Worm (Caenorhabditis elegans) whole organism, L4 larva: Measurements from ENCODE around the gene bcs-1.

Source experiments
- D1046.2 ChIP-seq: fragments of 200-800 bp; sonication (Bioruptor generic); IDR thresholded peaks from 2 replicates; pipeline ENCODE4 v1.3.6; 2022; ENCODE audit warnings: missing genetic modification characterization, missing compliant biosample characterization
- F10B5.3 ChIP-seq: sonication (generic microtip); optimal IDR thresholded peaks from 2 replicates; lab custom pipeline; 2016; ENCODE audit warnings: mild to moderate bottlenecking, missing genetic modification characterization, missing compliant biosample characterization
- F37D6.2 ChIP-seq: sonication (generic microtip); optimal IDR thresholded peaks from 2 replicates; lab custom pipeline; 2016; ENCODE audit warnings: mild to moderate bottlenecking, missing genetic modification characterization, missing compliant biosample characterization
- F44E2.7 ChIP-seq: fragments of 200-800 bp; sonication (Bioruptor generic); IDR thresholded peaks from 2 replicates; pipeline ENCODE4 v2.1.2; 2022; ENCODE audit warnings: missing genetic modification characterization, missing compliant biosample characterization
- F49E8.2 ChIP-seq: sonication (generic microtip); optimal IDR thresholded peaks from 2 replicates; lab custom pipeline; 2016; ENCODE audit warnings: missing compliant biosample characterization, mild to moderate bottlenecking, missing genetic modification characterization, borderline replicate concordance
- R02D3.7 ChIP-seq: fragments of 150-350 bp; sonication (generic microtip); optimal IDR thresholded peaks from 3 replicates; lab custom pipeline; 2014; ENCODE audit warnings: missing biosample characterization, missing genetic modification characterization
- T26A8.4 ChIP-seq: fragments of 200-800 bp; sonication (Bioruptor generic); IDR thresholded peaks from 2 replicates; pipeline ENCODE4 v1.3.6; 2022; ENCODE audit warnings: missing genetic modification characterization, missing compliant biosample characterization
- Y105C5A.15 ChIP-seq: fragments of 200-800 bp; sonication (Bioruptor generic); IDR thresholded peaks from 2 replicates; pipeline ENCODE4 v1.3.6; 2022; ENCODE audit warnings: missing genetic modification characterization, missing compliant biosample characterization
- Y5F2A.4 ChIP-seq: fragments of 200-800 bp; sonication (Bioruptor generic); optimal IDR thresholded peaks from 2 replicates; lab custom pipeline; 2018; ENCODE audit warnings: mild to moderate bottlenecking, missing genetic modification characterization, missing compliant biosample characterization
- aha-1 ChIP-seq: fragments of 150-350 bp; peaks from one replicate; lab custom pipeline; 2014; ENCODE audit warnings: missing biosample characterization, missing genetic modification characterization
- aly-2 ChIP-seq: sonication (generic microtip); optimal IDR thresholded peaks from 2 replicates; lab custom pipeline; 2018; ENCODE audit warnings: missing biosample characterization, missing genetic modification characterization
- arid-1 ChIP-seq: fragments of 200-800 bp; sonication (Bioruptor generic); conservative IDR thresholded peaks from 2 replicates; pipeline ENCODE4 v1.3.6; 2022; ENCODE audit warnings: missing genetic modification reagents, missing genetic modification characterization, missing compliant biosample characterization
- attf-4 ChIP-seq: sonication (generic microtip); optimal IDR thresholded peaks from 3 replicates; lab custom pipeline; 2017; ENCODE audit warnings: missing biosample characterization, missing genetic modification characterization
- ceh-20 ChIP-seq: fragments of 200-800 bp; sonication (Bioruptor generic); IDR thresholded peaks from 2 replicates; pipeline ENCODE4 v1.3.6; 2022; ENCODE audit warnings: missing genetic modification reagents, missing genetic modification characterization, missing compliant biosample characterization
- ceh-32 ChIP-seq: sonication (generic microtip); optimal IDR thresholded peaks from 2 replicates; lab custom pipeline; 2016; ENCODE audit warnings: mild to moderate bottlenecking, missing genetic modification characterization, missing compliant biosample characterization; ENCODE audit not compliant: poor library complexity
- ceh-82 ChIP-seq: sonication (generic microtip); optimal IDR thresholded peaks from 2 replicates; lab custom pipeline; 2017; ENCODE audit warnings: missing biosample characterization, missing genetic modification characterization
- ctbp-1 ChIP-seq: fragments of 200-800 bp; sonication (Bioruptor generic); IDR thresholded peaks from 2 replicates; pipeline ENCODE4 v1.3.6; 2022; ENCODE audit warnings: missing genetic modification reagents, missing genetic modification characterization, missing compliant biosample characterization
- daf-12 ChIP-seq: fragments of 150-350 bp; optimal IDR thresholded peaks from 2 replicates; lab custom pipeline; 2014; ENCODE audit warnings: missing biosample characterization, missing genetic modification reagents, missing genetic modification characterization
- daf-16 ChIP-seq, 3 experiments: sonication (generic microtip); optimal IDR thresholded peaks; 2 replicates each; lab custom pipeline; 2016 to 2017; ENCODE audit warnings: missing genetic modification characterization in 3 of 3, missing genetic modification reagents in 3 of 3, mild to moderate bottlenecking in 2 of 3, missing compliant biosample characterization in 2 of 3, missing biosample characterization in 1 of 3, moderate library complexity in 1 of 3
- daf-19 ChIP-seq: fragments of 200-800 bp; sonication (Bioruptor generic); conservative IDR thresholded peaks from 2 replicates; pipeline ENCODE4 v1.3.6; 2022; ENCODE audit warnings: missing genetic modification characterization, missing compliant biosample characterization
- daf-8 ChIP-seq: fragments of 200-800 bp; sonication (Bioruptor generic); IDR thresholded peaks from 2 replicates; pipeline ENCODE4 v1.3.6; 2022; ENCODE audit warnings: missing genetic modification characterization, missing compliant biosample characterization
- dmd-6 ChIP-seq: fragments of 200-800 bp; sonication (Bioruptor generic); IDR thresholded peaks from 2 replicates; pipeline ENCODE4 v1.3.6; 2022; ENCODE audit warnings: missing genetic modification reagents, missing genetic modification characterization, missing compliant biosample characterization
- dmd-8 ChIP-seq: fragments of 200-800 bp; sonication (Bioruptor generic); IDR thresholded peaks from 2 replicates; pipeline ENCODE4 v1.3.6; 2022; ENCODE audit warnings: missing genetic modification characterization, missing compliant biosample characterization
- egl-27 ChIP-seq: sonication (generic microtip); optimal IDR thresholded peaks from 3 replicates; lab custom pipeline; 2017; ENCODE audit warnings: missing biosample characterization, missing genetic modification reagents, missing genetic modification characterization
- gei-8 ChIP-seq: fragments of 200-800 bp; sonication (Bioruptor generic); optimal IDR thresholded peaks from 2 replicates; lab custom pipeline; 2018; ENCODE audit warnings: mild to moderate bottlenecking, missing genetic modification characterization, missing compliant biosample characterization
- hmg-1.1 ChIP-seq: fragments of 200-800 bp; sonication (Bioruptor generic); IDR thresholded peaks from 2 replicates; pipeline ENCODE4 v1.3.6; 2022; ENCODE audit warnings: missing genetic modification reagents, missing genetic modification characterization, missing compliant biosample characterization
- jun-1 ChIP-seq: fragments of 150-350 bp; optimal IDR thresholded peaks from 2 replicates; lab custom pipeline; 2014; ENCODE audit warnings: missing biosample characterization, missing genetic modification reagents, missing genetic modification characterization
- lin-1 ChIP-seq: fragments of 200-800 bp; sonication (Bioruptor generic); IDR thresholded peaks from 2 replicates; pipeline ENCODE4 v1.3.6; 2022; ENCODE audit warnings: missing genetic modification reagents, missing genetic modification characterization, missing compliant biosample characterization
- lin-15B ChIP-seq: fragments of 150-350 bp; sonication (generic microtip); optimal IDR thresholded peaks from 3 replicates; lab custom pipeline; 2014; ENCODE audit warnings: missing biosample characterization, missing genetic modification characterization
- madf-5 ChIP-seq, 2 experiments: fragments of 200-800 bp; sonication (Bioruptor generic); IDR thresholded peaks; 2 replicates each; pipeline ENCODE4 v1.3.6; 2022; ENCODE audit warnings: missing compliant biosample characterization in 2 of 2, missing genetic modification characterization in 2 of 2
- mdt-29 ChIP-seq: fragments of 200-800 bp; sonication (Bioruptor generic); IDR thresholded peaks from 2 replicates; pipeline ENCODE4 v1.3.6; 2022; ENCODE audit warnings: missing genetic modification reagents, missing genetic modification characterization, missing compliant biosample characterization
- mxl-2 ChIP-seq: fragments of 200-800 bp; sonication (Bioruptor generic); conservative IDR thresholded peaks from 2 replicates; pipeline ENCODE4 v1.3.6; 2022; ENCODE audit warnings: missing genetic modification reagents, missing genetic modification characterization, missing compliant biosample characterization
- nhr-10 ChIP-seq: fragments of 150-350 bp; optimal IDR thresholded peaks from 2 replicates; lab custom pipeline; 2014; ENCODE audit warnings: missing biosample characterization, missing genetic modification characterization
- nhr-102 ChIP-seq: sonication (generic microtip); optimal IDR thresholded peaks from 2 replicates; lab custom pipeline; 2016; ENCODE audit warnings: mild to moderate bottlenecking, missing genetic modification characterization, moderate library complexity, missing compliant biosample characterization
- nhr-48 ChIP-seq: sonication (generic microtip); optimal IDR thresholded peaks from 2 replicates; lab custom pipeline; 2016; ENCODE audit warnings: mild to moderate bottlenecking, missing genetic modification characterization, missing compliant biosample characterization
- nhr-6 ChIP-seq: fragments of 150-350 bp; optimal IDR thresholded peaks from 2 replicates; lab custom pipeline; 2014; ENCODE audit warnings: missing biosample characterization, missing genetic modification characterization
- pha-4 ChIP-seq, 2 experiments: fragments of 150-350 bp in 1 of 2; fragments of 200-800 bp in 1 of 2; sonication (Bioruptor generic) in 1 of 2; IDR thresholded peaks in 1 of 2; optimal IDR thresholded peaks in 1 of 2; 2 replicates each; pipeline versions ENCODE4 v1.3.6 to Lab custom; 2014 to 2022; ENCODE audit warnings: missing genetic modification characterization in 2 of 2, missing genetic modification reagents in 2 of 2, missing biosample characterization in 1 of 2, missing compliant biosample characterization in 1 of 2
- pqm-1 ChIP-seq: sonication (generic microtip); optimal IDR thresholded peaks from 2 replicates; lab custom pipeline; 2017; ENCODE audit warnings: missing biosample characterization, missing genetic modification characterization
- saeg-2 ChIP-seq: fragments of 200-800 bp; sonication (Bioruptor generic); IDR thresholded peaks from 2 replicates; pipeline ENCODE4 v1.3.6; 2022; ENCODE audit warnings: missing genetic modification reagents, missing genetic modification characterization, missing compliant biosample characterization
- sdz-12 ChIP-seq: fragments of 200-800 bp; sonication (Bioruptor generic); optimal IDR thresholded peaks from 2 replicates; lab custom pipeline; 2018; ENCODE audit warnings: mild to moderate bottlenecking, missing genetic modification characterization, missing compliant biosample characterization
- set-16 ChIP-seq: fragments of 200-800 bp; sonication (Bioruptor generic); IDR thresholded peaks from 2 replicates; pipeline ENCODE4 v1.3.6; 2022; ENCODE audit warnings: missing genetic modification reagents, missing genetic modification characterization, missing compliant biosample characterization
- skn-1 ChIP-seq: fragments of 150-350 bp; optimal IDR thresholded peaks from 2 replicates; lab custom pipeline; 2014; ENCODE audit warnings: missing biosample characterization, missing genetic modification characterization
- snpc-4 ChIP-seq: fragments of 150-350 bp; optimal IDR thresholded peaks from 2 replicates; lab custom pipeline; 2014; ENCODE audit warnings: missing biosample characterization, missing genetic modification characterization
- spr-1 ChIP-seq: sonication (generic microtip); optimal IDR thresholded peaks from 2 replicates; lab custom pipeline; 2016; ENCODE audit warnings: mild to moderate bottlenecking, missing genetic modification characterization, missing compliant biosample characterization
- unc-130 ChIP-seq: sonication (generic microtip); optimal IDR thresholded peaks from 2 replicates; lab custom pipeline; 2016; ENCODE audit warnings: missing genetic modification reagents, missing genetic modification characterization, missing compliant biosample characterization
- unc-39 ChIP-seq: sonication (generic microtip); optimal IDR thresholded peaks from 2 replicates; lab custom pipeline; 2017; ENCODE audit warnings: missing biosample characterization, missing genetic modification characterization
- unc-62 ChIP-seq, 3 experiments: fragments of 150-350 bp in 1 of 3; sonication (generic microtip); optimal IDR thresholded peaks in 2 of 3; peaks in 1 of 3; 1 replicate in 1 of 3; 2 replicates in 2 of 3; lab custom pipeline; 2014 to 2017; ENCODE audit warnings: missing biosample characterization in 3 of 3, missing genetic modification characterization in 3 of 3, missing genetic modification reagents in 3 of 3, missing genotype in 1 of 3
- vab-7 ChIP-seq: fragments of 200-800 bp; sonication (Bioruptor generic); IDR thresholded peaks from 2 replicates; pipeline ENCODE4 v1.3.6; 2022; ENCODE audit warnings: missing genetic modification reagents, missing genetic modification characterization, missing compliant biosample characterization
- zfp-2 ChIP-seq: sonication (generic microtip); optimal IDR thresholded peaks from 2 replicates; lab custom pipeline; 2016; ENCODE audit warnings: mild to moderate bottlenecking, missing genetic modification characterization, missing compliant biosample characterization
- zip-11 ChIP-seq: fragments of 200-800 bp; sonication (Bioruptor generic); IDR thresholded peaks from 2 replicates; pipeline ENCODE4 v1.3.6; 2022; ENCODE audit warnings: missing genetic modification characterization, missing compliant biosample characterization
- zip-2 ChIP-seq: fragments of 150-350 bp; optimal IDR thresholded peaks from 2 replicates; lab custom pipeline; 2014; ENCODE audit warnings: missing biosample characterization, missing genetic modification characterization

Gene bcs-1

DNA sequence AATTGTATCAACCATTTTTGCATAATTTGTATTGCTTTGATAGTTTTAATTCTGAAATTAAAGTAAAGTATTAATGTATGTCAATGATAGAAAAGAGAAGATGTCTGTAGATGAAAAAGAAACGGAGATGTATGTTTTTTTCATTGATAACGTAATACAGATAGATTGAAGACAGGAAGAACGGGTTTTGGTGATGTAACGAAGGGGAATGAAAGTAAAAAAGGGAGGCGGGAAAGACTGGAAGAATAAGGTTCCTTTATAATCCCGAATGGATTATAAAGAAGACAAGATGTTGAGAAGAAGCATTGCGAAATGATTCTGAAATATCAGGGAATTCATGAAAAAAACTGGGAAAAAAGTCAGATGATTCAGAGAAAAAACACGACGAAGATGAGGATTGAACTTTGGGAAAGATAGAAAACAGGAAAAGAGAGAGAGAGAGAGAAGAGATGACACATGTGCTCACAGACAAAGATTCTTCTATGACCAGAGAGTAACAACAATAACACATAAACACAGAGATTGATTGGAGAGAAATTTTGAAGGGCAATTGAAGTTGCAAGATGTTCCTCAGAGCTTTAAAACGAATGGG lies 14.2 kb downstream of the bcs-1 start, which contains the start of gene F54C9.11 (continued):
- TF ChIP-seq unc-62 (GFP tag; optimal IDR thresholded peaks at IDR 0.05 in 1 of 2; lab: Kevin White, UChicago) (no peak), unc-62 (tag; optimal IDR thresholded peaks at IDR 0.05; lab: Kevin White, UChicago) (no peak), lin-15B (no peak), gei-8 (GFP tag; lab: Kevin White, UChicago) (no peak), daf-16 (GFP tag; optimal IDR thresholded peaks at IDR 0.05; lab: Kevin White, UChicago) (peak in 1 of 2 experiments; percentile 57), daf-16 (tag; optimal IDR thresholded peaks at IDR 0.05; lab: Kevin White, UChicago) (no peak), set-16 (GFP tag; lab: Robert Waterston, UW) (no peak), R02D3.7 (tag; lab: Kevin White, UChicago) (no peak), F37D6.2 (no peak), egl-27 (tag; lab: Kevin White, UChicago) (no peak), ctbp-1 (GFP tag; lab: Robert Waterston, UW) (peak; percentile 43; the same call in 1 of the 2 replicates), madf-5 (GFP tag; IDR thresholded peaks at IDR 0.05; lab: Robert Waterston, UW) (no peak), dmd-6 (GFP tag; lab: Robert Waterston, UW) (no peak), ceh-82 (tag; lab: Kevin White, UChicago) (no peak), F44E2.7 (GFP tag; lab: Robert Waterston, UW) (no peak), spr-1 (no peak), saeg-2 (GFP tag; lab: Robert Waterston, UW) (no peak), nhr-48 (tag; lab: Kevin White, UChicago) (peak; percentile 51), nhr-6 (tag; lab: Kevin White, UChicago) (no peak), mdt-29 (GFP tag; lab: Robert Waterston, UW) (no peak), ceh-20 (GFP tag; lab: Robert Waterston, UW) (no peak), zip-2 (tag; lab: Kevin White, UChicago) (no peak), snpc-4 (tag; lab: Kevin White, UChicago) (no peak), daf-12 (tag; lab: Kevin White, UChicago) (no peak), arid-1 (GFP tag; lab: Robert Waterston, UW) (no peak), nhr-10 (tag; lab: Kevin White, UChicago) (no peak), zfp-2 (tag; lab: Kevin White, UChicago) (no peak), unc-130 (GFP tag; lab: Kevin White, UChicago) (no peak), pqm-1 (no peak), sdz-12 (GFP tag; lab: Kevin White, UChicago) (no peak), unc-39 (no peak), pha-4 (GFP tag; IDR thresholded peaks at IDR 0.05; lab: Robert Waterston, UW) (no peak), pha-4 (tag; optimal IDR thresholded peaks at IDR 0.05; lab: Kevin White, UChicago) (no peak), aly-2 (tag; lab: Kevin White, UChicago) (no peak), mxl-2 (no peak), dmd-8 (GFP tag; lab: Robert Waterston, UW) (no peak), D1046.2 (GFP tag; lab: Robert Waterston, UW) (no peak), daf-8 (no peak), lin-1 (GFP tag; lab: Robert Waterston, UW) (no peak), hmg-1.1 (no peak), skn-1 (tag; lab: Kevin White, UChicago) (no peak), aha-1 (tag; lab: Kevin White, UChicago) (no peak), attf-4 (no peak), ceh-32 (tag; lab: Kevin White, UChicago) (no peak), T26A8.4 (GFP tag; lab: Robert Waterston, UW) (peak; percentile 83; the same call in 1 of the 2 replicates), Y5F2A.4 (GFP tag; lab: Kevin White, UChicago) (no peak), F49E8.2 (no peak), Y105C5A.15 (GFP tag; lab: Robert Waterston, UW) (no peak), zip-11 (no peak), F10B5.3 (tag; lab: Kevin White, UChicago) (no peak), nhr-102 (no peak), jun-1 (tag; lab: Kevin White, UChicago) (no peak), daf-19 (no peak), vab-7 (GFP tag; lab: Robert Waterston, UW) (no peak)
